Fruit fly (Drosophila melanogaster): Measurements from ENCODE around the gene CG31810.

The CG31810 gene

dm6 chr2L:16815989-16816749 is 36.0 kb downstream of the CG31810 start, which contains the start of gene mdy (continued):
- TF ChIP-seq hb (GFP tag; IDR thresholded peaks at IDR 0.05; ENCODE audit: partially characterized antibody) (0 out of 3 replicates have a peak, but pooled peaks have one; percentile 15), zfh1 (GFP tag; IDR thresholded peaks at IDR 0.05) (peak; percentile 60; the same call in 2 of the 3 replicates), klu (GFP tag; IDR thresholded peaks at IDR 0.05) (peak; percentile 45; the same call in 1 of the 2 replicates), CG18262 (tag; optimal IDR thresholded peaks at IDR 0.05) (peak; percentile 68), Chrac-16 (GFP tag; optimal IDR thresholded peaks at IDR 0.05) (peak; percentile 69), Sox100B (GFP tag; optimal IDR thresholded peaks at IDR 0.05) (no peak), CG10366 (GFP tag; IDR thresholded peaks at IDR 0.05) (peak; percentile 49), peb (GFP tag; IDR thresholded peaks at IDR 0.05) (no peak), CG8944 (GFP tag; optimal IDR thresholded peaks at IDR 0.05) (peak; percentile 47), CG31388 (GFP tag; optimal IDR thresholded peaks at IDR 0.05) (no peak), CG12659 (GFP tag; optimal IDR thresholded peaks at IDR 0.05) (peak; percentile 55), Dref (GFP tag; IDR thresholded peaks at IDR 0.05) (peak; percentile 73), Rx (GFP tag; IDR thresholded peaks at IDR 0.05) (0 out of 2 replicates have a peak, but pooled peaks have one; percentile 9), knrl (GFP tag; IDR thresholded peaks at IDR 0.05; ENCODE audit: partially characterized antibody) (no peak; the same call in 1 of the 3 replicates), row (GFP tag; IDR thresholded peaks at IDR 0.05) (peak; percentile 89), ara (GFP tag; IDR thresholded peaks at IDR 0.05) (peak; percentile 64), CG2875 (GFP tag; optimal IDR thresholded peaks at IDR 0.05) (no peak), CG8281 (tag; optimal IDR thresholded peaks at IDR 0.05) (peak; percentile 10), fu2 (GFP tag; optimal IDR thresholded peaks at IDR 0.05) (peak; percentile 52), CG7839 (tag; optimal IDR thresholded peaks at IDR 0.05) (peak; percentile 44), Atf6 (GFP tag; IDR thresholded peaks at IDR 0.05) (peak; percentile 59; the same call in 1 of the 2 replicates), CHES-1-like (GFP tag; optimal IDR thresholded peaks at IDR 0.05) (peak; percentile 68), CG2129 (GFP tag; IDR thresholded peaks at IDR 0.05; ENCODE audit: partially characterized antibody) (no peak), unpg (GFP tag; optimal IDR thresholded peaks at IDR 0.05) (peak; percentile 50), twi (tag; optimal IDR thresholded peaks at IDR 0.05) (no peak), otp (GFP tag; IDR thresholded peaks at IDR 0.05) (0 out of 3 replicates have a peak, but pooled peaks have one; percentile 57), CG5180 (GFP tag; optimal IDR thresholded peaks at IDR 0.05) (peak; percentile 5), pnt (GFP tag; optimal IDR thresholded peaks at IDR 0.05) (peak; percentile 49), btn (GFP tag; optimal IDR thresholded peaks at IDR 0.05) (no peak), CG4820 (GFP tag; optimal IDR thresholded peaks at IDR 0.05) (peak; percentile 43), CG14050 (GFP tag; IDR thresholded peaks at IDR 0.05) (peak; percentile 26; the same call in 1 of the 3 replicates), Antp (GFP tag; optimal IDR thresholded peaks at IDR 0.05) (peak; percentile 56), br (optimal IDR thresholded peaks at IDR 0.05) (no peak), fd3F (GFP tag; optimal IDR thresholded peaks at IDR 0.05) (peak; percentile 3), CG7963 (GFP tag; IDR thresholded peaks at IDR 0.05; ENCODE audit: partially characterized antibody) (0 out of 3 replicates have a peak, but pooled peaks have one; percentile 29), lmd (GFP tag; IDR thresholded peaks at IDR 0.05) (peak; percentile 40; the same call in 1 of the 2 replicates), BEAF-32 (GFP tag; optimal IDR thresholded peaks at IDR 0.05) (peak; percentile 56), CG2199 (GFP tag; IDR thresholded peaks at IDR 0.05) (0 out of 3 replicates have a peak, but pooled peaks have one; percentile 61), E2f2 (GFP tag; IDR thresholded peaks at IDR 0.05) (peak; percentile 92), Adf1 (GFP tag; IDR thresholded peaks at IDR 0.05) (no peak; the same call in 1 of the 2 replicates), h (optimal IDR thresholded peaks at IDR 0.05) (no peak), Tbp (GFP tag; optimal IDR thresholded peaks at IDR 0.05) (peak; percentile 4), CG7745 (tag; optimal IDR thresholded peaks at IDR 0.05) (no peak), CG14965 (GFP tag; optimal IDR thresholded peaks at IDR 0.05; ENCODE audit: borderline replicate concordance) (no peak), CG7372 (GFP tag; IDR thresholded peaks at IDR 0.05) (0 out of 2 replicates have a peak, but pooled peaks have one; percentile 14), bbx (GFP tag; IDR thresholded peaks at IDR 0.05; ENCODE audit: partially characterized antibody) (peak; percentile 64), Dfd (GFP tag; optimal IDR thresholded peaks at IDR 0.05) (no peak), CG31441 (GFP tag; IDR thresholded peaks at IDR 0.05) (peak; percentile 63), MTF-1 (GFP tag; optimal IDR thresholded peaks at IDR 0.05; ENCODE audit: borderline replicate concordance) (peak; percentile 31)
